Fruit fly (Drosophila melanogaster): Measurements from ENCODE around the gene Ube4A.
A peak's percentile ranks its signal among the peaks of the same experiment; 100 is the strongest.

Gene Ube4A

dm6 chr2L:6621600-6621999, 36.7 kb upstream of the Ube4A start, which contains the start of gene DIP-iota:
TSS of gene DIP-iota (minus strand) at chr2L:6621700.
- TF ChIP-seq net (GFP tag; optimal IDR thresholded peaks at IDR 0.05) (no peak), achi (GFP tag; optimal IDR thresholded peaks at IDR 0.05) (no peak), dac (GFP tag; optimal IDR thresholded peaks at IDR 0.05) (no peak), Sox15 (GFP tag; optimal IDR thresholded peaks at IDR 0.05) (no peak), CG34406 (GFP tag; optimal IDR thresholded peaks at IDR 0.05) (no peak), Met (GFP tag; optimal IDR thresholded peaks at IDR 0.05) (no peak), Blimp-1 (GFP tag; optimal IDR thresholded peaks at IDR 0.05) (no peak), OdsH (GFP tag; optimal IDR thresholded peaks at IDR 0.05) (no peak), Hr39 (GFP tag; optimal IDR thresholded peaks at IDR 0.05) (no peak), dsx (GFP tag; optimal IDR thresholded peaks at IDR 0.05; ENCODE audit: poor library complexity, severe bottlenecking) (no peak), cyc (GFP tag; optimal IDR thresholded peaks at IDR 0.05) (no peak), fd85E (GFP tag; optimal IDR thresholded peaks at IDR 0.05) (no peak), CG8632 (GFP tag; optimal IDR thresholded peaks at IDR 0.05) (no peak), Eip93F (GFP tag; optimal IDR thresholded peaks at IDR 0.05) (no peak), CG8319 (GFP tag; optimal IDR thresholded peaks at IDR 0.05) (no peak), acj6 (GFP tag; optimal IDR thresholded peaks at IDR 0.05) (no peak)

DNA sequence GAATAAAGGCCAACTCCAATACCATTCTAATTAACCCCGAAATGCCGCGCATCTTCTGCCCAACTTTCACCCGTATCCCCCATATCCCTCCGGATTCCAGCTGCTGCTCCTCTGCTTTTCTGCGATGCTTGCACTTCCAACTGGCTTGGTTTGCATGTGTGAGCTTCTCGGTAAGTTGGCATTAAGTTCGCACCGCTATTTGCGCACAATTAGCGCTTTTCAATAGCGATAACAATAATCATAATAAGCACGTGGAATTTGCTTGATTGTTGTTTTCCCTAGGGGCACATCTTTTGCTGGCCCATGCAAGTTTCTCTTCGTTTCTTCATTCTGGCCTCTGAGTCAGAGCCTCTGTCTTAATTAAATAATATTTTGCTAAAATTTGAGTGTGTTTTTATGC, 36.3 kb upstream of the Ube4A start:
- no peak for TF ChIP-seq CG7368 (GFP tag; optimal IDR thresholded peaks at IDR 0.05)
- no peak for TF ChIP-seq svp (GFP tag)
- TF ChIP-seq CG6808 (GFP tag; optimal IDR thresholded peaks at IDR 0.05) = no peak
- TF ChIP-seq CG34406 (GFP tag; optimal IDR thresholded peaks at IDR 0.05) = no peak
- no peak for TF ChIP-seq CG10669 (GFP tag; optimal IDR thresholded peaks at IDR 0.05)
- no peak for TF ChIP-seq achi (GFP tag; optimal IDR thresholded peaks at IDR 0.05)
- no peak for TF ChIP-seq Eip75B (GFP tag; optimal IDR thresholded peaks at IDR 0.05)
- TF ChIP-seq Hr4 (GFP tag; optimal IDR thresholded peaks at IDR 0.05) = no peak
- TF ChIP-seq CG6854 (GFP tag; optimal IDR thresholded peaks at IDR 0.05) = no peak
- TF ChIP-seq CG11762 (GFP tag; optimal IDR thresholded peaks at IDR 0.05; ENCODE audit: insufficient read depth) = no peak
- TF ChIP-seq CG8119 (GFP tag; IDR thresholded peaks at IDR 0.05) = no peak
- no peak for TF ChIP-seq CG4318 (GFP tag; optimal IDR thresholded peaks at IDR 0.05)
- TF ChIP-seq dac (GFP tag; optimal IDR thresholded peaks at IDR 0.05) = no peak
- TF ChIP-seq CG3032 (tag; optimal IDR thresholded peaks at IDR 0.05) = no peak
- no peak for TF ChIP-seq Eip78C (GFP tag)
- TF ChIP-seq CG6792 (GFP tag; optimal IDR thresholded peaks at IDR 0.05) = no peak
- TF ChIP-seq cyc (GFP tag; optimal IDR thresholded peaks at IDR 0.05) = no peak
- no peak for TF ChIP-seq Smox (GFP tag; optimal IDR thresholded peaks at IDR 0.05)
- no peak for TF ChIP-seq acj6 (GFP tag; optimal IDR thresholded peaks at IDR 0.05)

dm6 chr2L:6622642-6623162, 35.6 kb upstream of the Ube4A start, which contains the start of gene CG34345:
TSS of gene CG34345 (plus strand) at chr2L:6623112.
- TF ChIP-seq CG8632 (GFP tag; optimal IDR thresholded peaks at IDR 0.05) (no peak), Smox (GFP tag; optimal IDR thresholded peaks at IDR 0.05) (no peak), vri (GFP tag; optimal IDR thresholded peaks at IDR 0.05) (peak; percentile 72), Ets96B (tag; optimal IDR thresholded peaks at IDR 0.05) (no peak)

dm6 chr2L:6632307-6632706, 26.0 kb upstream of the Ube4A start, which contains the start of gene Oatp26F:
TSS of gene Oatp26F (minus strand) at chr2L:6632407.
- TF ChIP-seq svp (GFP tag) (peak; percentile 12), Eip78C (GFP tag) (no peak)

- peak; percentile 81 for TF ChIP-seq fkh (GFP tag; optimal IDR thresholded peaks at IDR 0.05)
- TF ChIP-seq vri (GFP tag; optimal IDR thresholded peaks at IDR 0.05) = peak; percentile 39
- TF ChIP-seq Sox15 (GFP tag; optimal IDR thresholded peaks at IDR 0.05) = no peak
- TF ChIP-seq svp (GFP tag) = peak; percentile 42
- TF ChIP-seq Hr39 (GFP tag; optimal IDR thresholded peaks at IDR 0.05) = no peak
- TF ChIP-seq esn (GFP tag; optimal IDR thresholded peaks at IDR 0.05) = peak; percentile 9
- peak; percentile 14 for TF ChIP-seq Eip93F (GFP tag; optimal IDR thresholded peaks at IDR 0.05)
These were observed 15.0 kb upstream of the Ube4A start for dm6 chr2L:6643218-6643756.

Data from whole organism, prepupa.